Fruit fly (Drosophila melanogaster): Measurements from ENCODE around the gene Ir94e.

Ir94e gene

DNA sequence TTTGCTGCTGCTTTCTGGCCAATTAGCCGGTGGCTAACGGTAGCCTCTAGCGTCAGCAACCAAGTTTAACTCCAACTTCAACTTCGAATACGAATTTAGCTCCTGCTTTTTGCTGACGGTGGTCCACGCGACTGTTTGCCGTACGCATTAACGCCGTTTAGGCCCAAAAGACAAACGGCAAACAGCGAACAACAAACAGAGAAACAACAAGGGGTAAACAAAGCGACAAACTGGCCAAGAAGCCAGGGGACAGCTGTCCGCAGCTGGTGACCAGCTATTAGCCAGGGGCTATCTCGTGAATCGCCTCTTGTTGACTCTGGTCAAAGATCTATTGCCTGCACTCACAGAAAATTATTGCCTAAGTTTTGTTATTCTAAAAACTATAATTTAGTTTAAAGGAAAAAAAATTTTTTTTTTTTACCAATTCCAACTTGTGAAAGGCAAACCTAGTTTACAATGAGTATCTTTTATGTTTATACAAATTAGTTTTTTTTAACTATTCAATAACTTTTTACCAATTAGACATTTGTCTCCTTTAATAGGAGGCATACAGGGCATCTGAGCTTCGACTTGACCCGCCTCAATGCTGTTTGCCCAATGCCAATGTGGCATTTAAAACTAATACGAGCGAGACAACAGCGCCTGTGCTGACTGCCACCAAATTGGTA, 40.1 kb downstream of the Ir94e start (continued):
- TF ChIP-seq Lim3 (GFP tag; IDR thresholded peaks at IDR 0.05) (no peak), Usf (GFP tag; optimal IDR thresholded peaks at IDR 0.05) (peak; percentile 0), Atf-2 (GFP tag; optimal IDR thresholded peaks at IDR 0.05) (no peak), peb (GFP tag; IDR thresholded peaks at IDR 0.05) (no peak), maf-S (GFP tag; optimal IDR thresholded peaks at IDR 0.05) (no peak), CG5180 (GFP tag; optimal IDR thresholded peaks at IDR 0.05) (peak; percentile 31), Camta (GFP tag; optimal IDR thresholded peaks at IDR 0.05) (peak; percentile 31), CG32767 (GFP tag; IDR thresholded peaks at IDR 0.05) (0 out of 2 replicates have a peak, but pooled peaks have one; percentile 20), dimm (GFP tag; IDR thresholded peaks at IDR 0.05) (no peak), D (optimal IDR thresholded peaks at IDR 0.05) (no peak), D (GFP tag; optimal IDR thresholded peaks at IDR 0.05) (peak; percentile 48), Max (GFP tag; optimal IDR thresholded peaks at IDR 0.05) (no peak), CG3281 (GFP tag; optimal IDR thresholded peaks at IDR 0.05) (no peak), CG7271 (tag; optimal IDR thresholded peaks at IDR 0.05) (no peak), CG18262 (tag; optimal IDR thresholded peaks at IDR 0.05) (peak; percentile 34), Neu2 (GFP tag; optimal IDR thresholded peaks at IDR 0.05; ENCODE audit: borderline replicate concordance) (no peak), nerfin-1 (tag; optimal IDR thresholded peaks at IDR 0.05) (no peak), CG3407 (GFP tag; optimal IDR thresholded peaks at IDR 0.05) (peak; percentile 19), jigr1 (GFP tag; IDR thresholded peaks at IDR 0.05) (no peak), salm (tag; optimal IDR thresholded peaks at IDR 0.05) (no peak), CG18599 (GFP tag; optimal IDR thresholded peaks at IDR 0.05) (peak; percentile 35), ash1 (GFP tag; optimal IDR thresholded peaks at IDR 0.05) (no peak), sqz (GFP tag; optimal IDR thresholded peaks at IDR 0.05) (no peak), CG4282 (GFP tag; optimal IDR thresholded peaks at IDR 0.05) (no peak), CG1832 (GFP tag; optimal IDR thresholded peaks at IDR 0.05) (no peak), repo (GFP tag; optimal IDR thresholded peaks at IDR 0.05) (no peak), CG12155 (GFP tag; optimal IDR thresholded peaks at IDR 0.05) (no peak), insv (GFP tag; optimal IDR thresholded peaks at IDR 0.05) (no peak), Drgx (GFP tag; IDR thresholded peaks at IDR 0.05) (peak; percentile 28; the same call in 1 of the 2 replicates), ken (GFP tag; IDR thresholded peaks at IDR 0.05) (0 out of 3 replicates have a peak, but pooled peaks have one; percentile 45), crc (GFP tag; optimal IDR thresholded peaks at IDR 0.05) (no peak), BtbVII (GFP tag; optimal IDR thresholded peaks at IDR 0.05) (no peak), zen (tag; optimal IDR thresholded peaks at IDR 0.05) (no peak), CG10565 (GFP tag; optimal IDR thresholded peaks at IDR 0.05) (no peak), Sox100B (GFP tag; optimal IDR thresholded peaks at IDR 0.05) (peak; percentile 57), seq (GFP tag; IDR thresholded peaks at IDR 0.05) (peak; percentile 18; the same call in 1 of the 2 replicates), CG17612 (GFP tag; IDR thresholded peaks at IDR 0.05) (no peak), otp (GFP tag; IDR thresholded peaks at IDR 0.05) (peak; percentile 77), CG7556 (GFP tag; optimal IDR thresholded peaks at IDR 0.05) (no peak), Elba2 (GFP tag; optimal IDR thresholded peaks at IDR 0.05) (no peak), CG13123 (GFP tag; optimal IDR thresholded peaks at IDR 0.05) (no peak), CG18476 (GFP tag; optimal IDR thresholded peaks at IDR 0.05) (no peak), Sox102F (GFP tag; optimal IDR thresholded peaks at IDR 0.05) (peak; percentile 21), CG4424 (GFP tag; optimal IDR thresholded peaks at IDR 0.05) (no peak), E2f2 (GFP tag; IDR thresholded peaks at IDR 0.05) (no peak), B-H1 (GFP tag; IDR thresholded peaks at IDR 0.05) (0 out of 3 replicates have a peak, but pooled peaks have one; percentile 26), oc (tag; optimal IDR thresholded peaks at IDR 0.05) (no peak), CG10462 (GFP tag; optimal IDR thresholded peaks at IDR 0.05) (no peak), BEAF-32 (GFP tag; optimal IDR thresholded peaks at IDR 0.05) (no peak), crol (GFP tag; IDR thresholded peaks at IDR 0.05) (no peak), CG13624 (GFP tag; optimal IDR thresholded peaks at IDR 0.05) (no peak)

Measured in whole organism, embryonic.